Worm (Caenorhabditis elegans) whole organism, L2 larva: ENCODE results near the gene T23B5.4.
A peak's percentile ranks its signal among the peaks of the same experiment; 100 is the strongest.

Source experiments
- C34F6.9 ChIP-seq: fragments of 150-350 bp; optimal IDR thresholded peaks from 2 replicates; lab custom pipeline; 2014; ENCODE audit warnings: missing biosample characterization, missing genetic modification characterization
- F13H6.1 ChIP-seq: sonication (generic microtip); optimal IDR thresholded peaks from 2 replicates; lab custom pipeline; 2016; ENCODE audit warnings: missing genetic modification characterization, missing compliant biosample characterization
- R02D3.7 ChIP-seq: fragments of 150-350 bp; optimal IDR thresholded peaks from 2 replicates; lab custom pipeline; 2014; ENCODE audit warnings: missing biosample characterization, missing genetic modification characterization
- Y55F3AM.14 ChIP-seq: fragments of 200-800 bp; sonication (Bioruptor generic); optimal IDR thresholded peaks from 2 replicates; lab custom pipeline; 2018; ENCODE audit warnings: mild to moderate bottlenecking, missing genetic modification characterization, missing compliant biosample characterization
- ZK546.5 ChIP-seq: sonication (generic microtip); optimal IDR thresholded peaks from 2 replicates; lab custom pipeline; 2017; ENCODE audit warnings: missing biosample characterization, missing genetic modification characterization
- alr-1 ChIP-seq: fragments of 150-350 bp; optimal IDR thresholded peaks from 2 replicates; lab custom pipeline; 2014; ENCODE audit warnings: missing biosample characterization, missing genetic modification characterization
- aly-2 ChIP-seq: fragments of 150-350 bp; optimal IDR thresholded peaks from 2 replicates; lab custom pipeline; 2014; ENCODE audit warnings: missing biosample characterization, missing genetic modification characterization
- ama-1 ChIP-seq: fragments of 150-350 bp; optimal IDR thresholded peaks from 2 replicates; lab custom pipeline; 2018; ENCODE audit warnings: inconsistent platforms
- blmp-1 ChIP-seq: sonication (generic microtip); optimal IDR thresholded peaks from 2 replicates; lab custom pipeline; 2017; ENCODE audit warnings: missing genetic modification characterization, mild to moderate bottlenecking, missing compliant biosample characterization, antibody characterized with exemption, moderate library complexity; ENCODE audit not compliant: insufficient read depth
- ceh-16 ChIP-seq: fragments of 150-350 bp; optimal IDR thresholded peaks from 2 replicates; lab custom pipeline; 2014; ENCODE audit warnings: missing biosample characterization, missing genetic modification characterization
- ceh-82 ChIP-seq: fragments of 150-350 bp; optimal IDR thresholded peaks from 2 replicates; lab custom pipeline; 2014; ENCODE audit warnings: missing biosample characterization, missing genetic modification characterization
- crh-2 ChIP-seq: sonication (generic microtip); optimal IDR thresholded peaks from 2 replicates; lab custom pipeline; 2017; ENCODE audit warnings: missing biosample characterization, missing genetic modification characterization
- dmd-4 ChIP-seq: sonication (generic microtip); optimal IDR thresholded peaks from 2 replicates; lab custom pipeline; 2017; ENCODE audit warnings: missing biosample characterization, missing genetic modification characterization
- egl-27 ChIP-seq: sonication (generic microtip); optimal IDR thresholded peaks from 3 replicates; lab custom pipeline; 2017; ENCODE audit warnings: missing biosample characterization, missing genetic modification reagents, missing genetic modification characterization
- elt-1 ChIP-seq: fragments of 150-350 bp; optimal IDR thresholded peaks from 2 replicates; lab custom pipeline; 2014; ENCODE audit warnings: missing biosample characterization, missing genetic modification characterization
- elt-3 ChIP-seq: sonication (generic microtip); optimal IDR thresholded peaks from 2 replicates; lab custom pipeline; 2017; ENCODE audit warnings: missing biosample characterization, missing genetic modification characterization
- fos-1 ChIP-seq: fragments of 150-350 bp; optimal IDR thresholded peaks from 2 replicates; lab custom pipeline; 2014; ENCODE audit warnings: missing biosample characterization, missing genetic modification characterization
- gmeb-1 ChIP-seq: fragments of 150-350 bp; optimal IDR thresholded peaks from 2 replicates; lab custom pipeline; 2014; ENCODE audit warnings: missing biosample characterization, missing genetic modification characterization
- lin-11 ChIP-seq: fragments of 150-350 bp; sonication (generic microtip); optimal IDR thresholded peaks from 2 replicates; lab custom pipeline; 2014; ENCODE audit warnings: missing biosample characterization, missing genetic modification characterization, inconsistent platforms, mixed read lengths
- lin-13 ChIP-seq: fragments of 150-350 bp; optimal IDR thresholded peaks from 2 replicates; lab custom pipeline; 2014; ENCODE audit warnings: missing biosample characterization, missing genetic modification reagents, missing genetic modification characterization
- lin-39 ChIP-seq: fragments of 150-350 bp; optimal IDR thresholded peaks from 2 replicates; lab custom pipeline; 2014; ENCODE audit warnings: missing biosample characterization, missing genetic modification reagents, missing genetic modification characterization
- lsy-2 ChIP-seq, 2 experiments: fragments of 150-350 bp in 1 of 2; sonication (generic microtip) in 1 of 2; optimal IDR thresholded peaks; 2 replicates each; lab custom pipeline; 2014 to 2017; ENCODE audit warnings: missing biosample characterization in 2 of 2, missing genetic modification characterization in 2 of 2
- mab-5 ChIP-seq: fragments of 150-350 bp; optimal IDR thresholded peaks from 2 replicates; lab custom pipeline; 2014; ENCODE audit warnings: missing biosample characterization, missing genetic modification characterization
- mbf-1 ChIP-seq: sonication (generic microtip); optimal IDR thresholded peaks from 2 replicates; lab custom pipeline; 2017; ENCODE audit warnings: missing biosample characterization, missing genetic modification characterization
- mdl-1 ChIP-seq, 2 experiments: fragments of 150-350 bp in 1 of 2; sonication (generic microtip) in 1 of 2; optimal IDR thresholded peaks; 2 replicates each; lab custom pipeline; 2017; ENCODE audit warnings: missing biosample characterization in 2 of 2, missing genetic modification characterization in 2 of 2
- nhr-10 ChIP-seq: sonication (generic microtip); optimal IDR thresholded peaks from 2 replicates; lab custom pipeline; 2017; ENCODE audit warnings: missing biosample characterization, missing genetic modification characterization
- nhr-11 ChIP-seq: fragments of 150-350 bp; optimal IDR thresholded peaks from 2 replicates; lab custom pipeline; 2014; ENCODE audit warnings: missing biosample characterization, missing genetic modification characterization
- nhr-12 ChIP-seq: fragments of 150-350 bp; optimal IDR thresholded peaks from 2 replicates; lab custom pipeline; 2014; ENCODE audit warnings: missing biosample characterization, missing genetic modification characterization
- nhr-129 ChIP-seq: fragments of 150-350 bp; optimal IDR thresholded peaks from 2 replicates; lab custom pipeline; 2014; ENCODE audit warnings: missing biosample characterization, missing genetic modification characterization
- nhr-21 ChIP-seq: fragments of 150-350 bp; optimal IDR thresholded peaks from 2 replicates; lab custom pipeline; 2014; ENCODE audit warnings: missing biosample characterization, missing genetic modification characterization
- nhr-23 ChIP-seq: fragments of 150-350 bp; optimal IDR thresholded peaks from 2 replicates; lab custom pipeline; 2014; ENCODE audit warnings: missing biosample characterization, missing genetic modification reagents, missing genetic modification characterization
- nhr-237 ChIP-seq: fragments of 150-350 bp; optimal IDR thresholded peaks from 2 replicates; lab custom pipeline; 2014; ENCODE audit warnings: missing biosample characterization, missing genetic modification characterization
- nhr-25 ChIP-seq: fragments of 150-350 bp; sonication (generic microtip); optimal IDR thresholded peaks from 3 replicates; lab custom pipeline; 2014; ENCODE audit warnings: missing biosample characterization, missing genetic modification characterization
- nhr-6 ChIP-seq: fragments of 150-350 bp; optimal IDR thresholded peaks from 2 replicates; lab custom pipeline; 2014; ENCODE audit warnings: missing biosample characterization, missing genetic modification characterization
- nhr-77 ChIP-seq: fragments of 150-350 bp; optimal IDR thresholded peaks from 2 replicates; lab custom pipeline; 2014; ENCODE audit warnings: missing biosample characterization, missing genetic modification characterization
- peb-1 ChIP-seq: fragments of 150-350 bp; optimal IDR thresholded peaks from 2 replicates; lab custom pipeline; 2014; ENCODE audit warnings: missing biosample characterization, missing genetic modification characterization
- sem-4 ChIP-seq: fragments of 150-350 bp; optimal IDR thresholded peaks from 2 replicates; lab custom pipeline; 2014; ENCODE audit warnings: missing biosample characterization, missing genetic modification reagents, missing genetic modification characterization
- skn-1 ChIP-seq: sonication (generic microtip); optimal IDR thresholded peaks from 2 replicates; lab custom pipeline; 2017; ENCODE audit warnings: missing biosample characterization, missing genetic modification characterization
- sma-3 ChIP-seq: sonication (generic microtip); optimal IDR thresholded peaks from 2 replicates; lab custom pipeline; 2016; ENCODE audit warnings: missing genetic modification reagents, missing genetic modification characterization, missing compliant biosample characterization
- sma-9 ChIP-seq, 2 experiments: fragments of 150-350 bp in 1 of 2; sonication (generic microtip) in 1 of 2; optimal IDR thresholded peaks; 2 replicates each; lab custom pipeline; 2014 to 2016; ENCODE audit warnings: missing genetic modification characterization in 2 of 2, mild to moderate bottlenecking in 1 of 2, missing biosample characterization in 1 of 2, missing compliant biosample characterization in 1 of 2, missing genetic modification reagents in 1 of 2, moderate library complexity in 1 of 2
- snpc-4 ChIP-seq: fragments of 150-350 bp; optimal IDR thresholded peaks from 2 replicates; lab custom pipeline; 2014; ENCODE audit warnings: missing biosample characterization, missing genetic modification characterization
- unc-39 ChIP-seq: fragments of 150-350 bp; optimal IDR thresholded peaks from 2 replicates; lab custom pipeline; 2014; ENCODE audit warnings: missing biosample characterization, missing genetic modification characterization
- unc-55 ChIP-seq: fragments of 150-350 bp; sonication (generic microtip); optimal IDR thresholded peaks from 3 replicates; lab custom pipeline; 2014; ENCODE audit warnings: missing biosample characterization, missing genetic modification reagents, missing genetic modification characterization
- unc-62 ChIP-seq: fragments of 150-350 bp; optimal IDR thresholded peaks from 2 replicates; lab custom pipeline; 2014; ENCODE audit warnings: missing biosample characterization, missing genetic modification reagents, missing genetic modification characterization
- zag-1 ChIP-seq: fragments of 150-350 bp; optimal IDR thresholded peaks from 2 replicates; lab custom pipeline; 2014; ENCODE audit warnings: missing biosample characterization, missing genetic modification characterization
- ztf-1 ChIP-seq: fragments of 200-800 bp; sonication (Bioruptor generic); conservative IDR thresholded peaks from 2 replicates; pipeline ENCODE4 v1.3.6; 2022; ENCODE audit warnings: missing genetic modification characterization, missing compliant biosample characterization
- ztf-11 ChIP-seq: sonication (generic microtip); optimal IDR thresholded peaks from 2 replicates; lab custom pipeline; 2017; ENCODE audit warnings: missing biosample characterization, missing genetic modification characterization
- ztf-4 ChIP-seq: fragments of 150-350 bp; optimal IDR thresholded peaks from 2 replicates; lab custom pipeline; 2014; ENCODE audit warnings: missing biosample characterization, missing genetic modification characterization

T23B5.4 gene

ce11 chrIV:12715947-12716382 lies 41.2 kb downstream of the T23B5.4 start:
- no peak for TF ChIP-seq nhr-23 (tag; lab: Kevin White, UChicago)
- TF ChIP-seq elt-3: no peak
- no peak for TF ChIP-seq peb-1
- peak; percentile 9 for TF ChIP-seq ama-1 (lab: Kevin White, UChicago)
- TF ChIP-seq sma-9 (GFP tag; optimal IDR thresholded peaks at IDR 0.05; lab: Kevin White, UChicago): peak; percentile 89
- no peak for TF ChIP-seq sma-9 (tag; optimal IDR thresholded peaks at IDR 0.05; lab: Kevin White, UChicago)
- TF ChIP-seq nhr-129 (tag; lab: Kevin White, UChicago): peak; percentile 18
- no peak for TF ChIP-seq ztf-4 (tag; lab: Kevin White, UChicago)
- no peak for TF ChIP-seq zag-1 (tag; lab: Kevin White, UChicago)
- TF ChIP-seq egl-27: no peak
- no peak for TF ChIP-seq R02D3.7
- TF ChIP-seq mdl-1 (tag; optimal IDR thresholded peaks at IDR 0.05; lab: Kevin White, UChicago): peak in 1 of 2 experiments; percentile 76
- no peak for TF ChIP-seq nhr-10
- no peak for TF ChIP-seq aly-2 (tag; lab: Kevin White, UChicago)
- TF ChIP-seq nhr-21: peak; percentile 75
- TF ChIP-seq lin-11 (tag; lab: Kevin White, UChicago): no peak
- no peak for TF ChIP-seq snpc-4
- TF ChIP-seq lin-39 (tag; lab: Kevin White, UChicago): no peak
- TF ChIP-seq nhr-12 (tag; lab: Kevin White, UChicago): no peak
- TF ChIP-seq crh-2: peak; percentile 67
- peak; percentile 78 for TF ChIP-seq nhr-25 (tag; lab: Kevin White, UChicago)
- no peak for TF ChIP-seq unc-62 (GFP tag; lab: Kevin White, UChicago)
- no peak for TF ChIP-seq mab-5 (tag; lab: Kevin White, UChicago)
- no peak for TF ChIP-seq alr-1 (tag; lab: Kevin White, UChicago)
- TF ChIP-seq gmeb-1: peak; percentile 67
- no peak for TF ChIP-seq nhr-77 (tag; lab: Kevin White, UChicago)
- TF ChIP-seq nhr-6: peak; percentile 38
- no peak for TF ChIP-seq nhr-237 (tag; lab: Kevin White, UChicago)
- peak; percentile 42 for TF ChIP-seq lin-13
- no peak for TF ChIP-seq mbf-1 (tag; lab: Kevin White, UChicago)
- TF ChIP-seq ceh-82 (tag; lab: Kevin White, UChicago): no peak
- no peak for TF ChIP-seq unc-39 (tag; lab: Kevin White, UChicago)
- no peak for TF ChIP-seq nhr-11 (tag; lab: Kevin White, UChicago)
- TF ChIP-seq blmp-1 (tag; lab: Kevin White, UChicago): peak; percentile 25
- TF ChIP-seq F13H6.1 (tag; lab: Kevin White, UChicago): peak; percentile 41
- TF ChIP-seq ceh-16 (tag; lab: Kevin White, UChicago): no peak
- TF ChIP-seq ZK546.5 (tag; lab: Kevin White, UChicago): no peak
- no peak for TF ChIP-seq unc-55 (GFP tag; lab: Kevin White, UChicago)
- peak; percentile 89 for TF ChIP-seq sma-3 (GFP tag; lab: Kevin White, UChicago)
- TF ChIP-seq C34F6.9 (tag; lab: Kevin White, UChicago): no peak
- TF ChIP-seq dmd-4 (tag; lab: Kevin White, UChicago): no peak
- TF ChIP-seq fos-1: peak; percentile 88
- peak; percentile 53 for TF ChIP-seq Y55F3AM.14 (GFP tag; lab: Kevin White, UChicago)
- no peak for TF ChIP-seq elt-1 (tag; lab: Kevin White, UChicago)
- no peak for TF ChIP-seq ztf-1
- no peak for TF ChIP-seq sem-4
- TF ChIP-seq lsy-2 (tag; optimal IDR thresholded peaks at IDR 0.05; lab: Kevin White, UChicago): peak in 1 of 2 experiments; percentile 42
- TF ChIP-seq ztf-11 (tag; lab: Kevin White, UChicago): no peak
- TF ChIP-seq skn-1: peak; percentile 38
